Worm (Caenorhabditis elegans) whole organism, late embryonic: Measurements from ENCODE around the gene F25F2.1.

Experiments used
- F13H6.1 ChIP-seq: sonication (generic microtip); optimal IDR thresholded peaks from 2 replicates; lab custom pipeline; 2016; ENCODE audit warnings: missing genetic modification characterization, missing compliant biosample characterization
- ceh-9 ChIP-seq: sonication (generic microtip); optimal IDR thresholded peaks from 2 replicates; lab custom pipeline; 2016; ENCODE audit warnings: mild to moderate bottlenecking, missing genetic modification characterization, inconsistent platforms, missing compliant biosample characterization
- fax-1 ChIP-seq: sonication (generic microtip); optimal IDR thresholded peaks from 2 replicates; lab custom pipeline; 2016; ENCODE audit warnings: missing genotype, missing genetic modification characterization, missing compliant biosample characterization
- fkh-10 ChIP-seq: fragments of 150-350 bp; optimal IDR thresholded peaks from 2 replicates; lab custom pipeline; 2014; ENCODE audit warnings: missing biosample characterization, missing genetic modification reagents, missing genetic modification characterization
- lim-6 ChIP-seq: sonication (generic microtip); optimal IDR thresholded peaks from 2 replicates; lab custom pipeline; 2016; ENCODE audit warnings: missing genetic modification characterization, missing compliant biosample characterization
- odd-2 ChIP-seq: sonication (generic microtip); optimal IDR thresholded peaks from 2 replicates; lab custom pipeline; 2017; ENCODE audit warnings: antibody characterized with exemption, mild to moderate bottlenecking, missing genetic modification characterization, missing compliant biosample characterization
- pag-3 ChIP-seq: sonication (generic microtip); optimal IDR thresholded peaks from 2 replicates; lab custom pipeline; 2016; ENCODE audit warnings: missing compliant biosample characterization, missing genetic modification characterization, borderline replicate concordance
- pha-4 ChIP-seq: fragments of 150-350 bp; optimal IDR thresholded peaks from 2 replicates; lab custom pipeline; 2018; ENCODE audit warnings: missing biosample characterization, missing genetic modification reagents, missing genetic modification characterization
- pqm-1 ChIP-seq: sonication (generic microtip); optimal IDR thresholded peaks from 2 replicates; lab custom pipeline; 2016; ENCODE audit warnings: missing genetic modification characterization, missing compliant biosample characterization
- sdc-2 ChIP-seq: sonication (generic microtip); optimal IDR thresholded peaks from 2 replicates; lab custom pipeline; 2016; ENCODE audit warnings: missing genotype, missing genetic modification characterization, missing compliant biosample characterization
- tbx-2 ChIP-seq: sonication (generic microtip); optimal IDR thresholded peaks from 2 replicates; lab custom pipeline; 2016; ENCODE audit warnings: missing genetic modification characterization, missing compliant biosample characterization
- unc-86 ChIP-seq: sonication (generic microtip); optimal IDR thresholded peaks from 2 replicates; lab custom pipeline; 2016; ENCODE audit warnings: missing genetic modification characterization, missing compliant biosample characterization

ce11 chrIII:4468812-4469211 lies 39.8 kb upstream of the F25F2.1 start, which contains the start of gene mstr-2:
- TF ChIP-seq pha-4 (tag; lab: Kevin White, UChicago) (no peak), fax-1 (no peak), unc-86 (tag; lab: Kevin White, UChicago) (no peak), tbx-2 (tag; lab: Kevin White, UChicago) (no peak), odd-2 (tag; lab: Kevin White, UChicago) (no peak), pag-3 (tag; lab: Kevin White, UChicago) (no peak), F13H6.1 (tag; lab: Kevin White, UChicago) (no peak), fkh-10 (GFP tag; lab: Kevin White, UChicago) (no peak), ceh-9 (no peak), sdc-2 (no peak), lim-6 (tag; lab: Kevin White, UChicago) (no peak), pqm-1 (tag; lab: Kevin White, UChicago) (no peak)
